Worm (Caenorhabditis elegans) whole organism, mixed stage, embryonic: ENCODE data around the gene rskd-1.
A peak's percentile ranks its signal among the peaks of the same experiment; 100 is the strongest.

ENCODE experiments used
- M03D4.4 ChIP-seq: sonication (generic microtip); optimal IDR thresholded peaks from 2 replicates; lab custom pipeline; 2017; ENCODE audit warnings: mild to moderate bottlenecking, missing genetic modification characterization, missing compliant biosample characterization
- blmp-1 ChIP-seq: fragments of 150-350 bp; optimal IDR thresholded peaks from 2 replicates; lab custom pipeline; 2014; ENCODE audit warnings: missing biosample characterization, missing genetic modification characterization
- ces-1 ChIP-seq: fragments of 150-350 bp; optimal IDR thresholded peaks from 2 replicates; lab custom pipeline; 2014; ENCODE audit warnings: missing biosample characterization, missing genetic modification reagents, missing genetic modification characterization
- drap-1 ChIP-seq: fragments of 200-800 bp; sonication (Bioruptor generic); optimal IDR thresholded peaks from 3 replicates; lab custom pipeline; 2018; ENCODE audit warnings: mild to moderate bottlenecking, missing genetic modification characterization, missing compliant biosample characterization
- elt-1 ChIP-seq: sonication (generic microtip); optimal IDR thresholded peaks from 2 replicates; lab custom pipeline; 2017; ENCODE audit warnings: missing genetic modification characterization, mild to moderate bottlenecking, missing compliant biosample characterization, antibody characterized with exemption, moderate library complexity, borderline replicate concordance; ENCODE audit not compliant: insufficient read depth
- elt-3 ChIP-seq: fragments of 150-350 bp; optimal IDR thresholded peaks from 2 replicates; lab custom pipeline; 2014; ENCODE audit warnings: missing biosample characterization, missing genetic modification characterization
- flh-1 ChIP-seq: fragments of 200-800 bp; sonication (Bioruptor generic); optimal IDR thresholded peaks from 2 replicates; lab custom pipeline; 2018; ENCODE audit warnings: mild to moderate bottlenecking, missing genetic modification characterization, moderate library complexity, missing compliant biosample characterization
- ham-2 ChIP-seq: fragments of 200-800 bp; sonication (Bioruptor generic); optimal IDR thresholded peaks from 2 replicates; lab custom pipeline; 2018; ENCODE audit warnings: mild to moderate bottlenecking, missing genetic modification characterization, missing compliant biosample characterization
- hlh-1 ChIP-seq: fragments of 150-350 bp; optimal IDR thresholded peaks from 2 replicates; lab custom pipeline; 2014; ENCODE audit warnings: missing biosample characterization, missing genetic modification reagents, missing genetic modification characterization
- lin-13 ChIP-seq: fragments of 150-350 bp; optimal IDR thresholded peaks from 2 replicates; lab custom pipeline; 2014; ENCODE audit warnings: missing biosample characterization, missing genetic modification characterization
- lin-32 ChIP-seq: fragments of 200-800 bp; sonication (Bioruptor generic); optimal IDR thresholded peaks from 2 replicates; lab custom pipeline; 2018; ENCODE audit warnings: mild to moderate bottlenecking, missing genetic modification characterization, missing compliant biosample characterization
- lsy-2 ChIP-seq: fragments of 150-350 bp; optimal IDR thresholded peaks from 2 replicates; lab custom pipeline; 2014; ENCODE audit warnings: missing biosample characterization, missing genetic modification characterization
- mab-5 ChIP-seq: fragments of 150-350 bp; optimal IDR thresholded peaks from 2 replicates; lab custom pipeline; 2014; ENCODE audit warnings: missing biosample characterization, missing genetic modification characterization
- mep-1 ChIP-seq: fragments of 150-350 bp; optimal IDR thresholded peaks from 2 replicates; lab custom pipeline; 2017; ENCODE audit warnings: missing biosample characterization, missing genetic modification reagents, missing genetic modification characterization, inconsistent platforms
- mls-2 ChIP-seq: sonication (generic microtip); optimal IDR thresholded peaks from 2 replicates; lab custom pipeline; 2016; ENCODE audit warnings: mild to moderate bottlenecking, missing genetic modification characterization, moderate library complexity, missing compliant biosample characterization
- nhr-12 ChIP-seq: fragments of 150-350 bp; optimal IDR thresholded peaks from 2 replicates; lab custom pipeline; 2014; ENCODE audit warnings: missing biosample characterization, missing genetic modification characterization
- nhr-2 ChIP-seq: fragments of 150-350 bp; optimal IDR thresholded peaks from 2 replicates; lab custom pipeline; 2014; ENCODE audit warnings: missing biosample characterization, missing genetic modification characterization
- nhr-237 ChIP-seq: fragments of 150-350 bp; optimal IDR thresholded peaks from 2 replicates; lab custom pipeline; 2014; ENCODE audit warnings: missing biosample characterization, missing genetic modification characterization
- nhr-28 ChIP-seq: fragments of 150-350 bp; optimal IDR thresholded peaks from 2 replicates; lab custom pipeline; 2014; ENCODE audit warnings: missing biosample characterization, missing genetic modification characterization
- nhr-76 ChIP-seq: sonication (generic microtip); optimal IDR thresholded peaks from 2 replicates; lab custom pipeline; 2017; ENCODE audit warnings: missing biosample characterization, missing genetic modification characterization
- pha-4 ChIP-seq: fragments of 150-350 bp; optimal IDR thresholded peaks from 2 replicates; lab custom pipeline; 2018; ENCODE audit warnings: missing biosample characterization, missing genetic modification reagents, missing genetic modification characterization
- sem-2 ChIP-seq: fragments of 200-800 bp; sonication (Bioruptor generic); optimal IDR thresholded peaks from 2 replicates; lab custom pipeline; 2018; ENCODE audit warnings: mild to moderate bottlenecking, missing genetic modification characterization, missing compliant biosample characterization
- sptf-1 ChIP-seq: sonication (generic microtip); optimal IDR thresholded peaks from 2 replicates; lab custom pipeline; 2017; ENCODE audit warnings: mild to moderate bottlenecking, missing genetic modification characterization, moderate library complexity, missing compliant biosample characterization
- tbx-8 ChIP-seq: fragments of 200-800 bp; sonication (Bioruptor generic); optimal IDR thresholded peaks from 2 replicates; lab custom pipeline; 2018; ENCODE audit warnings: mild to moderate bottlenecking, missing genetic modification characterization, moderate library complexity, missing compliant biosample characterization
- unc-120 ChIP-seq: sonication (generic microtip); optimal IDR thresholded peaks from 2 replicates; lab custom pipeline; 2017; ENCODE audit warnings: missing genetic modification characterization, missing compliant biosample characterization; ENCODE audit not compliant: poor library complexity, severe bottlenecking
- unc-39 ChIP-seq: fragments of 150-350 bp; optimal IDR thresholded peaks from 2 replicates; lab custom pipeline; 2014; ENCODE audit warnings: missing biosample characterization, missing genetic modification characterization
- unc-62 ChIP-seq: fragments of 150-350 bp; optimal IDR thresholded peaks from 2 replicates; lab custom pipeline; 2014; ENCODE audit warnings: missing biosample characterization, missing genetic modification reagents, missing genetic modification characterization
- zip-8 ChIP-seq: fragments of 150-350 bp; optimal IDR thresholded peaks from 2 replicates; lab custom pipeline; 2014; ENCODE audit warnings: missing biosample characterization, missing genetic modification characterization
- ztf-11 ChIP-seq: fragments of 150-350 bp; optimal IDR thresholded peaks from 2 replicates; lab custom pipeline; 2014; ENCODE audit warnings: missing biosample characterization, missing genetic modification characterization

The rskd-1 gene

DNA sequence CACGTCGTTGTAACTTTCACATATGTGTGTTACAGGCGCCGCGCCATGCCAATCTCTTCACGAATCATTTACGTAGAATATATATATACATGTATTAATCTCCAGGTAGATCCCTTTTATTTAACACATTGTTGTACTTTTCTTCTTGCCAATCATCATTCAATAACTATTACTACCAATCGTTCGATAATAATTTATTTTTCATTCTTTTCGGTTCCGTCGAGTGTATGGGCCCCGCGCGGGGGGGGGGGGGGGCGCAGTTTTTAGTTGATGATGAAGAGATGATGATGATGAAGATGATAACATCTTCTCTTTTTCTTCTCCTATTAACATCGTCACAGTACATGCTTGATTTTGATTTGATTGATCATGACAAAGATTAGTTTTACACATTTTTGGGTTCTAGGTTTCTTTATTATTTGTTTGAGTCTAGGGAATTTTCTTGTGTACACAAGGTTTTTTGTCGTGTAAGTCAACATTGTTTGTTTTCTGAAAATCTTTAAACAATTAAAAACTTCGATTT lies 10.9 kb upstream of the rskd-1 start:
- TF ChIP-seq unc-62 (GFP tag; lab: Kevin White, UChicago): no peak
- no peak for TF ChIP-seq elt-1 (tag; lab: Kevin White, UChicago)
- no peak for TF ChIP-seq pha-4 (tag; lab: Kevin White, UChicago)
- no peak for TF ChIP-seq nhr-237 (tag; lab: Kevin White, UChicago)
- TF ChIP-seq, all 35 proteins: peak for 0

DNA sequence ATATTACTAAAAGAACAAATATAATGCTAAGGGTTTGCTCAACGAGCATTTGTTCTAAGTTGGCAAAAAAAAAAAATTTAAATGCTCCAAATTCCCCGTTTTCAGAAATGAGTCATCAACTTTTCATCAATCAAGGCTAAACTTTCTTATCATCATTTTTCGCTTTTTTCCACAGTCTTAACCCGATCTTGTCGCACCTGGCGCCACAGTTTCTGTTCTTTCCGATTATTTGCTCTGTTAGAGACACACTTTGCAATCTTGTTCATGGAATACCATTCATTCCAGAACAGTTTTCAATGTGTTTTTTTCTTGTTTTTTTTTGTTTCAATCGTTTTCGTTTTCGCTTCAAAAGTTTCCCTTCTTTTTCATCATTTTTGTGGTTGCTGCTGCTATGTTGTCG lies 9.8 kb upstream of the rskd-1 start:
- no peak for TF ChIP-seq mab-5
- TF ChIP-seq mls-2: no peak
- TF ChIP-seq, all 35 proteins: peak for 0

DNA sequence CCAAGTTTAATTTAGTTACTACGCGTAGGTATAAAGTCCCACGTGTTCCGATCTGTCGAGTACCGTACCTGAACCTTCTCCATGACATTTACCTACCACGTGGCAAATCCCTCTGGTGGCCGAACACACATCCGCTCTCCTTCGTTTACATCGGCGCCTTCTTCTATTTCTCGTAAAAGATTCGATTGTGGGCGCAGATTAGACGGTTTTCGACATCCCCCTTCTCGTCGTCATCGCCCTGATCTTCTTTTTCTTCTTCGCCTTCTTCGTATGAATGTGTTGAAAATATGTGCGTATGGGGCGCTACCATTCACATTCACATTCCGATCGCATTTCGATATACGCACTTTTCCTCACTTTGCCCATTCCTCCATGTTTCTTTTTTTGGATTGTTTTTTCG lies 8.4 kb upstream of the rskd-1 start:
- TF ChIP-seq elt-1 (tag; lab: Kevin White, UChicago) (peak; percentile 46), lin-32 (GFP tag; lab: Kevin White, UChicago) (no peak)

DNA sequence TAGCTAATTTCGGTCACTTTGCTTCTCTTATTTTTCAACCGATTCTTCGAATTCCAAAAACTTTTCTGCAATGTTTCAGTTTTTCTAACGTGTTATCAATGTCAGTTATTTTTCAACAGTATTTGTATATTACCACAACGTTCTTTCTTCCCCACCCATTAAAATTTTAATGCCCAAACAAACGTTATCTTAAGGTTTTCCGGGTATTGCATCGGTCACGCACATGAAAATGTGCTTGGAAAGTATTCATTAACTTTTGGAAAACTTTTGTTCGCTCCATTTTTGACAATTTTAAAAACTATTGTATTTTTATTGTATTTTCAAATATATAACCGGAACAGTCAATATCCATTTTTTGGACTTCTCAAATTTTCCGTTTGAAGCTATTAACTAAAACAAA lies 7.7 kb upstream of the rskd-1 start:
- TF ChIP-seq tbx-8 (GFP tag; lab: Kevin White, UChicago): no peak
- no peak for TF ChIP-seq lin-32 (GFP tag; lab: Kevin White, UChicago)
- TF ChIP-seq mls-2: no peak
- TF ChIP-seq nhr-2 (tag; lab: Kevin White, UChicago): no peak
- TF ChIP-seq mab-5: no peak
- no peak for TF ChIP-seq elt-3 (tag; lab: Kevin White, UChicago)
- no peak for TF ChIP-seq zip-8 (tag; lab: Kevin White, UChicago)
- TF ChIP-seq nhr-12 (tag; lab: Kevin White, UChicago): no peak
- TF ChIP-seq lsy-2 (tag; lab: Kevin White, UChicago): no peak
- no peak for TF ChIP-seq drap-1 (GFP tag; lab: Kevin White, UChicago)
- TF ChIP-seq M03D4.4 (tag; lab: Kevin White, UChicago): no peak
- no peak for TF ChIP-seq nhr-237 (tag; lab: Kevin White, UChicago)
- TF ChIP-seq unc-120: no peak
- no peak for TF ChIP-seq ces-1 (GFP tag; lab: Kevin White, UChicago)
- TF ChIP-seq unc-39 (tag; lab: Kevin White, UChicago): no peak
- no peak for TF ChIP-seq sem-2
- TF ChIP-seq ztf-11: no peak
- TF ChIP-seq ham-2 (GFP tag; lab: Kevin White, UChicago): no peak
- TF ChIP-seq lin-13 (tag; lab: Kevin White, UChicago): no peak
- no peak for TF ChIP-seq elt-1 (tag; lab: Kevin White, UChicago)

DNA sequence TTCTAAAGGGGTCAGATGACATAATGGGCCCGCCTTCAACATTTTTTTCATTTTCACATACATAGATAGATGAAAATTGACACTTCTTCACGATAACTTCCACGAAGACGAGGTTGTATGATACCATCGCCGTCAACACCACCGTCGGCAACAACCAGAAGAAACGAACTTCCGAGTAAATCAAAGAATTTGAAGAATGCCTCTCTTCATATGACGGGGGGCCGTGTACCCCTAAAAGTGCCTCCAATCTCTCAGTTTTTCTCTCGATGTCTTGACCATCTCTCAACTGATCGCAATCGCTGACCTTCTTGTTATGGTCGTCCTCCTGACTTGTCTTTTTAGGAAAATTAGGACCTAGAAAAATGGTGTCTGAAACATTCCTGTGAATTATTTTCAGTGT lies 7.1 kb upstream of the rskd-1 start:
- TF ChIP-seq mab-5 (no peak), elt-3 (tag; lab: Kevin White, UChicago) (no peak), ztf-11 (no peak), pha-4 (tag; lab: Kevin White, UChicago) (no peak), ces-1 (GFP tag; lab: Kevin White, UChicago) (no peak), unc-62 (GFP tag; lab: Kevin White, UChicago) (no peak), lin-13 (tag; lab: Kevin White, UChicago) (no peak), tbx-8 (GFP tag; lab: Kevin White, UChicago) (no peak), lin-32 (GFP tag; lab: Kevin White, UChicago) (no peak), mep-1 (tag; lab: Kevin White, UChicago) (no peak)

DNA sequence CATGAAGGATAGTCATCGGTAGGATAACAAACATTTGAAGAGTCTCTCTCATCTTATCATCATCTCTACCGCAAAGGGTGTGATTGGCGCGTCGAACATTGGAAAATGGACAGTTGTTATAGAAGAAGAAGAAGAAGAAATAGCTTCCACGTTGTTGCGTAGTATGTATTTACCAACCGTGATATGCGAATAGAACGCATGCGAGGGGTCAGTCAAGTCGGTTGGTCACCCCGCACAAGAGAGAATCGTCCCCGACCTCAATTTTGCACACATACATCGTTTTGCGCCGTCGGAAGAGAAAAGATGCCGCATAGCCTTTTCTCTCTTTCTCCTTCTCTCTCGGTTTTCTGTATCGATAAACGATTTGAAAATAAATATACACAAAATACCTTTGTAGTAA lies 6.6 kb upstream of the rskd-1 start:
- no peak for TF ChIP-seq tbx-8 (GFP tag; lab: Kevin White, UChicago)
- no peak for TF ChIP-seq nhr-76
- no peak for TF ChIP-seq flh-1 (GFP tag; lab: Kevin White, UChicago)
- no peak for TF ChIP-seq unc-62 (GFP tag; lab: Kevin White, UChicago)
- TF ChIP-seq lin-32 (GFP tag; lab: Kevin White, UChicago): no peak
- no peak for TF ChIP-seq unc-120
- TF ChIP-seq ham-2 (GFP tag; lab: Kevin White, UChicago): peak; percentile 30
- peak; percentile 8 for TF ChIP-seq pha-4 (tag; lab: Kevin White, UChicago)
- TF ChIP-seq nhr-237 (tag; lab: Kevin White, UChicago): no peak
- TF ChIP-seq mep-1 (tag; lab: Kevin White, UChicago): no peak
- TF ChIP-seq lin-13 (tag; lab: Kevin White, UChicago): no peak
- no peak for TF ChIP-seq hlh-1 (tag; lab: Kevin White, UChicago)
- peak; percentile 49 for TF ChIP-seq elt-1 (tag; lab: Kevin White, UChicago)
- no peak for TF ChIP-seq blmp-1 (tag; lab: Kevin White, UChicago)
- no peak for TF ChIP-seq M03D4.4 (tag; lab: Kevin White, UChicago)
- TF ChIP-seq elt-3 (tag; lab: Kevin White, UChicago): no peak
- TF ChIP-seq nhr-28 (tag; lab: Kevin White, UChicago): no peak
- no peak for TF ChIP-seq drap-1 (GFP tag; lab: Kevin White, UChicago)
- TF ChIP-seq sptf-1: no peak
- TF ChIP-seq mab-5: no peak
- no peak for TF ChIP-seq sem-2
